Worm (Caenorhabditis elegans) whole organism, young adult: ENCODE results near the gene C43D7.7.

Experiments used
- F57C9.4 ChIP-seq: sonication (generic microtip); optimal IDR thresholded peaks from 2 replicates; lab custom pipeline; 2017; ENCODE audit warnings: mild to moderate bottlenecking, missing genetic modification characterization, missing compliant biosample characterization
- ama-1 ChIP-seq, 3 experiments: fragments of 150-350 bp in 1 of 3; sonication (generic microtip) in 2 of 3; optimal IDR thresholded peaks; 2 replicates each; lab custom pipeline; 2014 to 2018; ENCODE audit warnings: missing biosample characterization in 2 of 3, missing genetic modification characterization in 2 of 3, missing genetic modification reagents in 2 of 3
- aptf-2 ChIP-seq: fragments of 200-800 bp; sonication (Bioruptor generic); conservative IDR thresholded peaks from 2 replicates; pipeline ENCODE4 v1.3.6; 2022; ENCODE audit warnings: missing genetic modification reagents, missing genetic modification characterization, missing compliant biosample characterization
- egl-44 ChIP-seq: fragments of 200-800 bp; sonication (Bioruptor generic); IDR thresholded peaks from 2 replicates; pipeline ENCODE4 v1.3.6; 2022; ENCODE audit warnings: missing genetic modification reagents, missing genetic modification characterization, missing compliant biosample characterization
- lin-35 ChIP-seq, 3 experiments: fragments of 150-350 bp in 2 of 3; sonication (generic microtip) in 1 of 3; optimal IDR thresholded peaks; 2 replicates each; lab custom pipeline; 2014 to 2018; ENCODE audit warnings: missing biosample characterization in 3 of 3, missing genetic modification characterization in 3 of 3, missing genetic modification reagents in 3 of 3
- nhr-90 ChIP-seq: sonication (generic microtip); optimal IDR thresholded peaks from 2 replicates; lab custom pipeline; 2016; ENCODE audit warnings: missing genotype, mild to moderate bottlenecking, missing genetic modification characterization, missing compliant biosample characterization
- sea-2 ChIP-seq: fragments of 200-800 bp; sonication (Bioruptor generic); IDR thresholded peaks from 2 replicates; pipeline ENCODE4 v1.3.6; 2022; ENCODE audit warnings: missing genetic modification characterization, missing compliant biosample characterization
- snpc-3.4 ChIP-seq: sonication (generic microtip); optimal IDR thresholded peaks from 2 replicates; lab custom pipeline; 2017; ENCODE audit warnings: missing genetic modification characterization, mild to moderate bottlenecking, missing compliant biosample characterization, antibody characterized with exemption, moderate library complexity, missing genotype, missing genetic modification reagents
- somi-1 ChIP-seq: fragments of 200-800 bp; sonication (Bioruptor generic); optimal IDR thresholded peaks from 2 replicates; lab custom pipeline; 2018; ENCODE audit warnings: mild to moderate bottlenecking, missing genetic modification characterization, missing compliant biosample characterization
- tbp1 ChIP-seq: fragments of 200-800 bp; sonication (Bioruptor generic); optimal IDR thresholded peaks from 2 replicates; lab custom pipeline; 2018; ENCODE audit warnings: mild to moderate bottlenecking, missing genetic modification characterization, missing compliant biosample characterization
- unc-62 ChIP-seq: fragments of 150-350 bp; optimal IDR thresholded peaks from 2 replicates; lab custom pipeline; 2014; ENCODE audit warnings: missing biosample characterization, missing genetic modification reagents, missing genetic modification characterization
- ztf-22 ChIP-seq: fragments of 200-800 bp; sonication (Bioruptor generic); optimal IDR thresholded peaks from 2 replicates; lab custom pipeline; 2018; ENCODE audit warnings: mild to moderate bottlenecking, missing genetic modification characterization, moderate library complexity, missing compliant biosample characterization

DNA sequence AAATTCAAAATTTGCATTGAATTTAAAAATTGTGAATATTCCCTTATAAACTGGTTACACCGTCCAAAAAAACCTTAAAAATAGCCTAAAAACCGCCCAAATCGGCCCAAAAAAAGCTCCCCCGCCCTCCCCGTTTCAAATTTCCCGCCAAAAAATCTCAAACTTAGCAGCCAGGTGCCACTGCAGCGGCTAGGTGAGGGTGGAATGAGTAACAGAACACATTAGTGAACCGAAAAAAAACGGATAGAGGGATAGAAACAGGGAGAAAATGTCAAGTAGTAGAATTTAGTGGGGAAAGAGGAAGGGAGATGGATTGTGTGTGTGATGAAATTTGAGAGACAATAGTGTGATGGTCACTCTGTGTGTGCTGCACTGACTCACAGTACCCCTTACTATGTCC lies 32.6 kb upstream of the C43D7.7 start:
- TF ChIP-seq unc-62 (GFP tag; lab: Kevin White, UChicago) (no peak), ama-1 (optimal IDR thresholded peaks at IDR 0.05; lab: Kevin White, UChicago) (no peak), ama-1 (GFP tag; optimal IDR thresholded peaks at IDR 0.05; lab: Kevin White, UChicago) (no peak), tbp1 (GFP tag; lab: Kevin White, UChicago) (no peak), snpc-3.4 (no peak), ztf-22 (no peak), egl-44 (GFP tag; lab: Robert Waterston, UW) (no peak), somi-1 (no peak), aptf-2 (GFP tag; lab: Robert Waterston, UW) (no peak), sea-2 (no peak), lin-35 (GFP tag; optimal IDR thresholded peaks at IDR 0.05; lab: Kevin White, UChicago) (no peak), F57C9.4 (tag; lab: Kevin White, UChicago) (no peak), nhr-90 (tag; lab: Kevin White, UChicago) (no peak)
